Fruit fly (Drosophila melanogaster) whole organism, prepupa: Measurements from ENCODE around the gene Nct.
A peak's percentile ranks its signal among the peaks of the same experiment; 100 is the strongest.

Source experiments
- CG10669 ChIP-seq: fragments of 200-800 bp; sonication (Bioruptor generic); optimal IDR thresholded peaks from 3 replicates; lab custom pipeline; 2018; ENCODE audit warnings: missing biosample characterization, mild to moderate bottlenecking, missing genetic modification characterization, moderate library complexity
- CG11902 ChIP-seq: fragments of 200-800 bp; sonication (Bioruptor generic); optimal IDR thresholded peaks from 3 replicates; lab custom pipeline; 2016; ENCODE audit warnings: missing biosample characterization, missing genetic modification characterization
- CG3032 ChIP-seq: fragments of 200-800 bp; optimal IDR thresholded peaks from 2 replicates; lab custom pipeline; 2019; ENCODE audit warnings: missing biosample characterization, mild to moderate bottlenecking, missing genetic modification characterization, moderate library complexity
- CG31627 ChIP-seq: fragments of 200-800 bp; sonication (Bioruptor generic); optimal IDR thresholded peaks from 3 replicates; lab custom pipeline; 2016; ENCODE audit warnings: missing biosample characterization, missing genetic modification characterization
- CG32006 ChIP-seq: fragments of 200-800 bp; sonication (Bioruptor generic); optimal IDR thresholded peaks from 3 replicates; lab custom pipeline; 2017; ENCODE audit warnings: missing biosample characterization, mild to moderate bottlenecking, missing genetic modification characterization
- CG34406 ChIP-seq: fragments of 200-800 bp; sonication (Bioruptor generic); optimal IDR thresholded peaks from 3 replicates; lab custom pipeline; 2016; ENCODE audit warnings: missing biosample characterization, missing genetic modification characterization
- CG4318 ChIP-seq: fragments of 200-800 bp; sonication (Bioruptor generic); optimal IDR thresholded peaks from 3 replicates; lab custom pipeline; 2017; ENCODE audit warnings: missing biosample characterization, mild to moderate bottlenecking, missing genetic modification characterization
- CG6163 ChIP-seq: fragments of 200-800 bp; sonication (Bioruptor generic); IDR thresholded peaks from 3 replicates; pipeline ENCODE4 v1.3.6; 2022; ENCODE audit warnings: missing biosample characterization, missing genetic modification characterization
- CG6276 ChIP-seq: fragments of 200-800 bp; sonication (Bioruptor generic); optimal IDR thresholded peaks from 2 replicates; lab custom pipeline; 2017; ENCODE audit warnings: missing biosample characterization, mild to moderate bottlenecking, missing genetic modification characterization
- CG6792 ChIP-seq: fragments of 200-800 bp; sonication (Bioruptor generic); optimal IDR thresholded peaks from 3 replicates; lab custom pipeline; 2016; ENCODE audit warnings: missing biosample characterization, missing genetic modification characterization
- CG6808 ChIP-seq: fragments of 200-800 bp; sonication (Bioruptor generic); optimal IDR thresholded peaks from 3 replicates; lab custom pipeline; 2017; ENCODE audit warnings: missing biosample characterization, missing genetic modification characterization, mild to moderate bottlenecking, moderate library complexity, missing genetic modification reagents
- CG7368 ChIP-seq: fragments of 200-800 bp; sonication (Bioruptor generic); optimal IDR thresholded peaks from 3 replicates; lab custom pipeline; 2016; ENCODE audit warnings: missing biosample characterization, missing genetic modification characterization
- CG9139 ChIP-seq: fragments of 200-800 bp; sonication (Bioruptor generic); optimal IDR thresholded peaks from 3 replicates; lab custom pipeline; 2017; ENCODE audit warnings: missing biosample characterization, mild to moderate bottlenecking, missing genetic modification characterization
- Eip78C ChIP-seq: fragments of 200-800 bp; sonication (Bioruptor generic); peaks from one replicate; lab custom pipeline; 2016; ENCODE audit warnings: missing biosample characterization, missing genetic modification characterization
- Ets96B ChIP-seq: fragments of 200-800 bp; optimal IDR thresholded peaks from 2 replicates; lab custom pipeline; 2019; ENCODE audit warnings: missing biosample characterization, mild to moderate bottlenecking, missing genetic modification characterization, moderate library complexity
- Hr39 ChIP-seq: fragments of 200-800 bp; sonication (Bioruptor generic); optimal IDR thresholded peaks from 2 replicates; lab custom pipeline; 2016; ENCODE audit warnings: missing biosample characterization, missing genetic modification characterization
- Lpt ChIP-seq: fragments of 200-800 bp; sonication (Bioruptor generic); optimal IDR thresholded peaks from 3 replicates; lab custom pipeline; 2016; ENCODE audit warnings: missing biosample characterization, missing genetic modification characterization
- achi ChIP-seq: fragments of 200-800 bp; sonication (Bioruptor generic); optimal IDR thresholded peaks from 3 replicates; lab custom pipeline; 2016; ENCODE audit warnings: missing biosample characterization, missing genetic modification characterization
- acj6 ChIP-seq: fragments of 200-800 bp; sonication (Bioruptor generic); optimal IDR thresholded peaks from 3 replicates; lab custom pipeline; 2016; ENCODE audit warnings: missing biosample characterization, missing genetic modification characterization
- cyc ChIP-seq: fragments of 200-800 bp; sonication (Bioruptor generic); optimal IDR thresholded peaks from 3 replicates; lab custom pipeline; 2016; ENCODE audit warnings: missing biosample characterization, missing genetic modification characterization
- dsx ChIP-seq: fragments of 200-800 bp; optimal IDR thresholded peaks from 3 replicates; lab custom pipeline; 2019; ENCODE audit warnings: missing biosample characterization, mild to moderate bottlenecking, missing genetic modification characterization, moderate library complexity; ENCODE audit not compliant: poor library complexity, severe bottlenecking
- esn ChIP-seq: fragments of 200-800 bp; sonication (Bioruptor generic); optimal IDR thresholded peaks from 2 replicates; lab custom pipeline; 2016; ENCODE audit warnings: missing biosample characterization, mild to moderate bottlenecking, missing genetic modification characterization, moderate library complexity
- fd59A ChIP-seq: fragments of 200-800 bp; sonication (Bioruptor generic); optimal IDR thresholded peaks from 2 replicates; lab custom pipeline; 2017; ENCODE audit warnings: missing biosample characterization, mild to moderate bottlenecking, missing genetic modification characterization, missing genetic modification reagents
- fd85E ChIP-seq: fragments of 200-800 bp; sonication (Bioruptor generic); optimal IDR thresholded peaks from 3 replicates; lab custom pipeline; 2016; ENCODE audit warnings: missing biosample characterization, missing genetic modification characterization
- fkh ChIP-seq: fragments of 200-800 bp; sonication (Bioruptor generic); optimal IDR thresholded peaks from 3 replicates; lab custom pipeline; 2017; ENCODE audit warnings: missing biosample characterization, mild to moderate bottlenecking, missing genetic modification characterization, moderate library complexity
- net ChIP-seq: fragments of 200-800 bp; sonication (Bioruptor generic); optimal IDR thresholded peaks from 3 replicates; lab custom pipeline; 2016; ENCODE audit warnings: missing biosample characterization, missing genetic modification characterization
- pdm3 ChIP-seq: fragments of 200-800 bp; sonication (Bioruptor generic); optimal IDR thresholded peaks from 3 replicates; lab custom pipeline; 2016; ENCODE audit warnings: missing biosample characterization, missing genetic modification characterization
- spab ChIP-seq: fragments of 200-800 bp; sonication (Bioruptor generic); optimal IDR thresholded peaks from 2 replicates; lab custom pipeline; 2017; ENCODE audit warnings: missing biosample characterization, mild to moderate bottlenecking, missing genetic modification characterization, missing genetic modification reagents
- svp ChIP-seq: fragments of 200-800 bp; sonication (Bioruptor generic); peaks from one replicate; lab custom pipeline; 2016; ENCODE audit warnings: missing biosample characterization, missing genetic modification characterization
- topi ChIP-seq: fragments of 200-800 bp; sonication (Bioruptor generic); optimal IDR thresholded peaks from 3 replicates; lab custom pipeline; 2016; ENCODE audit warnings: missing biosample characterization, missing genetic modification characterization

The Nct gene

dm6 chr3R:24813637-24814301, 37.6 kb upstream of the Nct start, which contains the start of the genes lili and CG34150 (continued):
- TF ChIP-seq fkh (GFP tag; lab: Kevin White, UChicago): no peak
- peak; percentile 74 for TF ChIP-seq cyc (GFP tag; lab: Kevin White, UChicago)
- TF ChIP-seq pdm3 (GFP tag; lab: Kevin White, UChicago): no peak
- peak; percentile 90 for TF ChIP-seq Eip78C (GFP tag; lab: Kevin White, UChicago)
- peak; percentile 45 for TF ChIP-seq dsx (GFP tag; lab: Kevin White, UChicago)
- no peak for TF ChIP-seq spab (GFP tag; lab: Kevin White, UChicago)
- TF ChIP-seq CG10669 (GFP tag; lab: Kevin White, UChicago): no peak
- TF ChIP-seq svp: no peak
- peak; percentile 64 for TF ChIP-seq topi (GFP tag; lab: Kevin White, UChicago)
- TF ChIP-seq CG9139 (GFP tag; lab: Kevin White, UChicago): no peak
- TF ChIP-seq CG7368: peak; percentile 40
- TF ChIP-seq acj6 (GFP tag; lab: Kevin White, UChicago): no peak
- TF ChIP-seq CG6163 (GFP tag; lab: Robert Waterston, UW): peak; percentile 38; the same call in 1 of the 3 replicates
- no peak for TF ChIP-seq CG6808
- no peak for TF ChIP-seq net (GFP tag; lab: Kevin White, UChicago)
- peak; percentile 28 for TF ChIP-seq CG11902 (GFP tag; lab: Kevin White, UChicago)
- no peak for TF ChIP-seq CG4318
- TF ChIP-seq CG32006 (GFP tag; lab: Kevin White, UChicago): no peak

DNA sequence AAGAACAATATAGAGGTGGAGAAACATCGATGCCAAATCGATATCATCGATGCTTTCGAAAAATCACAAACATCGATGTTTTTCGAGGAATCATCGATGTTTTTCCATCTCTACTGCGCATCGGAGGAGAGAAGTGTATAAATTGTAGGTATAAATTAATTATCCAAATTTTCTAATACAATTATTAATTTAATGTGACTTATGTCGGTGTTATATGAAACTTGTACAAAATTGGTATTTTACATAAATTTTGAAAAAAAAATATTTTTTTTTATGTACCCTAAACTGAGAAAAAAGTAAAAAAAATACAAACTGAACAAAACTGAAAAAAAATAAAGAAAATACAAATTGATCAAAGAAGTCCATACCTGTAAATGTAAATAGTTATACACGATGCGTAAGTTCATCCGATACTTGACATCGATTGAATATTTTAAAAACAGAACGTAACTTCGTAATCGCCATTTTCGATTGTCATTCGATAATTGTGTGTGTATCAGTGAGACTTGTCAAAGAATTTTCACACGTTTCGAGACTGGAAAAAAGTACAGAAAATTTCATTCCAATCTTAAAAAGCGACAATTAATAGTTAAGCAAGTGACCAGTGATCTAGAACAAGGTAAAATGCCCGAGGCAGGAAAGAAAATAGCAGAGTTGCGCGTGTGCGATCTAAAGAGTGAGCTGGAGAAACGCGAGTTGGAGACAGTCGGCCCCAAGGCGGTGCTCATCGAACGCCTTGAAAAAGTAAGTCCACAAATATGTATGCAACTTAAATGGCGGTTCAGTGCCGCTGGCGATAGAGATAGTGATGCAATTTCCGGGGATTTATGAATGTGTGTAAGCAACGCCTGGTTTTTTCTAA, 34.2 kb upstream of the Nct start, which contains the start of the genes CG5808 and Saf-B:
Gene CG5808, minus strand, starts transcription at position 15 of the 862 bp plus-strand sequence.
Gene Saf-B, plus strand, starts transcription at position 472 of the 862 bp plus-strand sequence.
- TF ChIP-seq CG31627 (GFP tag; lab: Kevin White, UChicago) (peak; percentile 10), fkh (GFP tag; lab: Kevin White, UChicago) (no peak), net (GFP tag; lab: Kevin White, UChicago) (no peak), acj6 (GFP tag; lab: Kevin White, UChicago) (no peak), cyc (GFP tag; lab: Kevin White, UChicago) (peak; percentile 46), fd85E (GFP tag; lab: Kevin White, UChicago) (no peak), CG6276 (GFP tag; lab: Kevin White, UChicago) (no peak), esn (GFP tag; lab: Kevin White, UChicago) (peak; percentile 52), Lpt (GFP tag; lab: Kevin White, UChicago) (no peak), Ets96B (tag; lab: Kevin White, UChicago) (no peak), CG11902 (GFP tag; lab: Kevin White, UChicago) (peak; percentile 20), fd59A (GFP tag; lab: Kevin White, UChicago) (no peak)
- TF ChIP-seq, all 60 proteins: peak for 4

DNA sequence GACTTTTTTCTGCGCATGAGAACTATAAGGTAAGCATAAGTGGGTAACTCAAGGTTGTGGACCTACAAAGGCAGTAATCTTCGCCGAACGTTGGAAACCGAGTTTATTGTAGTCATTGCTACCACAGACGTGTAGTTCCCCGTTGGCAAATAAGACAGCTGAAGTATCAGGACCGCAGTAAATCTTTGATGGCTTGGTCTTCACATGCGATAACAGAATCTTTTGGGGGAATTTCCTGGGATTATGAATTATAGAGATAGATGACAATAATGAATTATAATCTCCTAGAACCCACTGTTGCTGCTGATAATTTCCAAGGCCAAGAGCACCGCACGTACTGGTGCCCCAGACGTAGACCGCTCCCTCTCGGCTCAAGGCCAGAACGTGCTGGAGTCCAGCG, 28.3 kb upstream of the Nct start:
- TF ChIP-seq dsx (GFP tag; lab: Kevin White, UChicago) (no peak), CG6792 (GFP tag; lab: Kevin White, UChicago) (no peak), Eip78C (GFP tag; lab: Kevin White, UChicago) (no peak), CG11902 (GFP tag; lab: Kevin White, UChicago) (no peak), Hr39 (no peak), CG7368 (no peak), esn (GFP tag; lab: Kevin White, UChicago) (no peak)

DNA sequence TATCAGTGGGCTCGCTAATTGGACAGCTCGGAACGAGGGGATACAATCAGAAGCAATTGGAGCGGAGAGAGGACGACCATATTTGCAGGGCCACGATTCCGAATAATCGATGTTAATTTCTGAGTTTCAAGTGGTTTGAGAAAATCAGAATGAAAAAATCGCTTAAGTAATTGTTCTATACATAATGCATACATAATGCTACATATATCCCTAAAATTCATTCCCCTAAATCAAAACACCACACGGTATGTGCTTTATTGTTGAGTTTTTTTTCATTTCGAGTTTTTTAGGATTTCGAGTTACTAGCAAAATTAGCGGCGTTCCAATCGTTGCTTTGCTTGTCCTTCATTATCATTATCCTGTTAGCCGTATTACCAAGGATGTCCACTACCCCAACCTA, 25.9 kb upstream of the Nct start, which contains the start of gene niki:
Gene niki, minus strand, starts transcription at position 101 of the 400 bp plus-strand sequence.
- no peak for TF ChIP-seq CG7368
- TF ChIP-seq CG31627 (GFP tag; lab: Kevin White, UChicago): no peak
- TF ChIP-seq Lpt (GFP tag; lab: Kevin White, UChicago): no peak
- TF ChIP-seq CG34406: no peak
- TF ChIP-seq CG32006 (GFP tag; lab: Kevin White, UChicago): no peak
- no peak for TF ChIP-seq CG9139 (GFP tag; lab: Kevin White, UChicago)
- TF ChIP-seq achi (GFP tag; lab: Kevin White, UChicago): no peak
- TF ChIP-seq CG3032: no peak
- TF ChIP-seq cyc (GFP tag; lab: Kevin White, UChicago): no peak
- no peak for TF ChIP-seq esn (GFP tag; lab: Kevin White, UChicago)
